Worm (Caenorhabditis elegans) whole organism, young adult: ENCODE data around the gene nlp-56.

Experiments used
- F10E7.11 ChIP-seq: sonication (generic microtip); optimal IDR thresholded peaks from 2 replicates; lab custom pipeline; 2017; ENCODE audit warnings: mild to moderate bottlenecking, missing genetic modification characterization, moderate library complexity, missing compliant biosample characterization
- F52B5.7 ChIP-seq: sonication (generic microtip); optimal IDR thresholded peaks from 2 replicates; lab custom pipeline; 2016; ENCODE audit warnings: mild to moderate bottlenecking, missing genetic modification characterization, missing compliant biosample characterization
- Y53G8AR.9 ChIP-seq: fragments of 200-800 bp; sonication (Bioruptor generic); conservative IDR thresholded peaks from 2 replicates; pipeline ENCODE4 v1.3.6; 2022; ENCODE audit warnings: missing genetic modification reagents, missing genetic modification characterization, missing compliant biosample characterization
- Y79H2A.3 ChIP-seq: fragments of 200-800 bp; sonication (Bioruptor generic); conservative IDR thresholded peaks from 2 replicates; pipeline ENCODE4 v1.3.6; 2022; ENCODE audit warnings: missing genetic modification reagents, missing genetic modification characterization, missing compliant biosample characterization
- bed-2 ChIP-seq: fragments of 200-800 bp; sonication (Bioruptor generic); IDR thresholded peaks from 2 replicates; pipeline ENCODE4 v1.3.6; 2022; ENCODE audit warnings: missing genetic modification reagents, missing genetic modification characterization, missing compliant biosample characterization
- dpl-1 ChIP-seq: fragments of 150-350 bp; optimal IDR thresholded peaks from 2 replicates; lab custom pipeline; 2014; ENCODE audit warnings: missing biosample characterization, missing genetic modification reagents, missing genetic modification characterization
- hmg-1.2 ChIP-seq: fragments of 200-800 bp; sonication (Bioruptor generic); IDR thresholded peaks from 2 replicates; pipeline ENCODE4 v1.3.6; 2022; ENCODE audit warnings: missing genetic modification reagents, missing genetic modification characterization, missing compliant biosample characterization
- hrde-1 ChIP-seq: sonication (generic microtip); optimal IDR thresholded peaks from 2 replicates; lab custom pipeline; 2016; ENCODE audit warnings: missing genetic modification characterization, mild to moderate bottlenecking, missing compliant biosample characterization, moderate library complexity, missing genotype, missing genetic modification reagents, borderline replicate concordance
- lin-35 ChIP-seq, 3 experiments: fragments of 150-350 bp in 2 of 3; sonication (generic microtip) in 1 of 3; optimal IDR thresholded peaks; 2 replicates each; lab custom pipeline; 2014 to 2018; ENCODE audit warnings: missing biosample characterization in 3 of 3, missing genetic modification characterization in 3 of 3, missing genetic modification reagents in 3 of 3
- nfya-1 ChIP-seq: sonication (generic microtip); optimal IDR thresholded peaks from 2 replicates; lab custom pipeline; 2017; ENCODE audit warnings: antibody characterized with exemption, missing compliant biosample characterization, missing genetic modification characterization, borderline replicate concordance; ENCODE audit not compliant: insufficient read depth
- nhr-120 ChIP-seq: fragments of 200-800 bp; sonication (Bioruptor generic); IDR thresholded peaks from 2 replicates; pipeline ENCODE4 v1.3.6; 2022; ENCODE audit warnings: missing genetic modification characterization, missing compliant biosample characterization
- pha-4 ChIP-seq: fragments of 150-350 bp; sonication (generic microtip); optimal IDR thresholded peaks from 2 replicates; lab custom pipeline; 2014; ENCODE audit warnings: missing biosample characterization, missing genetic modification reagents, missing genetic modification characterization

ce11 chrIV:14829026-14829425 is 44.5 kb upstream of the nlp-56 start, which contains the start of gene hhat-2:
- TF ChIP-seq nhr-120 (GFP tag; lab: Robert Waterston, UW) (no peak), lin-35 (GFP tag; optimal IDR thresholded peaks at IDR 0.05; lab: Kevin White, UChicago) (no peak), hrde-1 (tag; lab: Kevin White, UChicago) (no peak), Y53G8AR.9 (GFP tag; lab: Robert Waterston, UW) (no peak), dpl-1 (GFP tag; lab: Kevin White, UChicago) (no peak), hmg-1.2 (GFP tag; lab: Robert Waterston, UW) (no peak), Y79H2A.3 (GFP tag; lab: Robert Waterston, UW) (no peak), F10E7.11 (no peak), bed-2 (no peak), F52B5.7 (no peak), pha-4 (tag; lab: Kevin White, UChicago) (no peak), nfya-1 (no peak)
